Fruit fly (Drosophila melanogaster) whole organism, embryonic: ENCODE data around the gene Rnb.

Experiments
- Atf3 ChIP-seq: fragments of 200-800 bp; sonication (Bioruptor generic); optimal IDR thresholded peaks from 3 replicates; lab custom pipeline; 2016; ENCODE audit warnings: missing biosample characterization, missing genetic modification characterization
- CG10462 ChIP-seq: fragments of 200-800 bp; sonication (Bioruptor generic); optimal IDR thresholded peaks from 2 replicates; lab custom pipeline; 2016; ENCODE audit warnings: missing biosample characterization, missing genetic modification characterization
- CG12071 ChIP-seq: fragments of 200-800 bp; sonication (Bioruptor generic); optimal IDR thresholded peaks from 3 replicates; lab custom pipeline; 2018; ENCODE audit warnings: missing biosample characterization, mild to moderate bottlenecking, missing genetic modification characterization
- CG12299 ChIP-seq: fragments of 200-800 bp; sonication (Bioruptor generic); optimal IDR thresholded peaks from 2 replicates; lab custom pipeline; 2018; ENCODE audit warnings: missing biosample characterization, mild to moderate bottlenecking, missing genetic modification characterization
- CG13296 ChIP-seq: fragments of 200-800 bp; sonication (Bioruptor generic); optimal IDR thresholded peaks from 3 replicates; lab custom pipeline; 2018; ENCODE audit warnings: missing biosample characterization, mild to moderate bottlenecking, missing genetic modification characterization
- CG13624 ChIP-seq: fragments of 200-800 bp; sonication (Bioruptor generic); optimal IDR thresholded peaks from 2 replicates; lab custom pipeline; 2016; ENCODE audit warnings: missing biosample characterization, missing genetic modification characterization
- CG14710 ChIP-seq: fragments of 200-800 bp; sonication (Bioruptor generic); optimal IDR thresholded peaks from 3 replicates; lab custom pipeline; 2019; ENCODE audit warnings: missing biosample characterization, mild to moderate bottlenecking, missing genetic modification characterization, moderate library complexity
- CG15011 ChIP-seq: fragments of 200-800 bp; sonication (Bioruptor generic); optimal IDR thresholded peaks from 3 replicates; lab custom pipeline; 2018; ENCODE audit warnings: missing biosample characterization, mild to moderate bottlenecking, missing genetic modification characterization
- CG16813 ChIP-seq: fragments of 200-800 bp; sonication (Bioruptor generic); IDR thresholded peaks from 3 replicates; pipeline ENCODE4 v1.3.6; 2022; ENCODE audit warnings: missing biosample characterization, missing genetic modification characterization; ENCODE audit not compliant: partially characterized antibody
- CG17829 ChIP-seq: fragments of 200-800 bp; optimal IDR thresholded peaks from 2 replicates; lab custom pipeline; 2019; ENCODE audit warnings: missing biosample characterization, mild to moderate bottlenecking, missing genetic modification characterization, moderate library complexity
- CG18262 ChIP-seq: fragments of 200-800 bp; optimal IDR thresholded peaks from 3 replicates; lab custom pipeline; 2019; ENCODE audit warnings: missing biosample characterization, mild to moderate bottlenecking, missing genetic modification characterization, moderate library complexity
- CG2129 ChIP-seq: fragments of 200-800 bp; sonication (Bioruptor generic); IDR thresholded peaks from 2 replicates; pipeline ENCODE4 v1.3.6; 2022; ENCODE audit warnings: missing biosample characterization, missing genetic modification characterization; ENCODE audit not compliant: partially characterized antibody
- CG2712 ChIP-seq: fragments of 200-800 bp; optimal IDR thresholded peaks from 3 replicates; lab custom pipeline; 2019; ENCODE audit warnings: missing biosample characterization, mild to moderate bottlenecking, missing genetic modification characterization, moderate library complexity
- CG7963 ChIP-seq: fragments of 200-800 bp; sonication (Bioruptor generic); IDR thresholded peaks from 3 replicates; pipeline ENCODE4 v1.3.6; 2022; ENCODE audit warnings: missing biosample characterization, missing genetic modification characterization; ENCODE audit not compliant: partially characterized antibody
- Eip74EF ChIP-seq, 2 experiments: fragments of 200-800 bp in 1 of 2; fragments of >200 bp in 1 of 2; sonication (Bioruptor generic) in 1 of 2; optimal IDR thresholded peaks; 2 replicates each; lab custom pipeline; 2017 to 2019; ENCODE audit warnings: missing biosample characterization in 2 of 2, missing genetic modification characterization in 2 of 2, mild to moderate bottlenecking in 1 of 2, moderate library complexity in 1 of 2
- Ets65A ChIP-seq: fragments of 200-800 bp; sonication (Bioruptor generic); peaks from one replicate; lab custom pipeline; 2016; ENCODE audit warnings: missing biosample characterization, missing genetic modification characterization
- HHEX ChIP-seq: fragments of 200-800 bp; sonication (Bioruptor generic); optimal IDR thresholded peaks from 3 replicates; lab custom pipeline; 2017; ENCODE audit warnings: missing biosample characterization, mild to moderate bottlenecking, missing genetic modification characterization, missing genetic modification reagents
- Hmx ChIP-seq: fragments of 200-800 bp; sonication (Bioruptor generic); optimal IDR thresholded peaks from 2 replicates; lab custom pipeline; 2016; ENCODE audit warnings: missing biosample characterization, missing genetic modification characterization
- Hr78 ChIP-seq, 2 experiments: fragments of 200-800 bp in 1 of 2; fragments of >200 bp in 1 of 2; sonication (Bioruptor generic) in 1 of 2; optimal IDR thresholded peaks; 2 replicates each; lab custom pipeline; 2017 to 2019; ENCODE audit warnings: missing biosample characterization in 2 of 2, missing genetic modification characterization in 2 of 2, mild to moderate bottlenecking in 1 of 2, moderate library complexity in 1 of 2
- Meics ChIP-seq: fragments of 200-800 bp; sonication (Bioruptor generic); optimal IDR thresholded peaks from 2 replicates; lab custom pipeline; 2017; ENCODE audit warnings: missing biosample characterization, mild to moderate bottlenecking, missing genetic modification characterization
- Myb ChIP-seq: fragments of 200-800 bp; sonication (Bioruptor generic); optimal IDR thresholded peaks from 2 replicates; lab custom pipeline; 2016; ENCODE audit warnings: missing biosample characterization, missing genetic modification characterization
- NK7.1 ChIP-seq: fragments of 200-800 bp; sonication (Bioruptor generic); optimal IDR thresholded peaks from 3 replicates; lab custom pipeline; 2016; ENCODE audit warnings: missing biosample characterization, missing genetic modification characterization
- Rx ChIP-seq: fragments of 200-800 bp; sonication (Bioruptor generic); IDR thresholded peaks from 2 replicates; pipeline ENCODE4 v1.3.6; 2022; ENCODE audit warnings: missing biosample characterization, missing genetic modification characterization
- Side ChIP-seq: fragments of 200-800 bp; sonication (Bioruptor generic); optimal IDR thresholded peaks from 2 replicates; lab custom pipeline; 2016; ENCODE audit warnings: missing biosample characterization, missing genetic modification characterization
- Xbp1 ChIP-seq: fragments of 200-800 bp; sonication (Bioruptor generic); optimal IDR thresholded peaks from 3 replicates; lab custom pipeline; 2016; ENCODE audit warnings: missing biosample characterization, mild to moderate bottlenecking, missing genetic modification characterization
- Xrp1 ChIP-seq: fragments of 200-800 bp; sonication (Bioruptor generic); IDR thresholded peaks from 2 replicates; pipeline ENCODE4 v1.3.6; 2022; ENCODE audit warnings: missing biosample characterization, missing genetic modification characterization
- ara ChIP-seq: fragments of 200-800 bp; sonication (Bioruptor generic); IDR thresholded peaks from 2 replicates; pipeline ENCODE4 v1.3.6; 2022; ENCODE audit warnings: missing biosample characterization, missing genetic modification characterization
- bigmax ChIP-seq: fragments of 200-800 bp; sonication (Bioruptor generic); optimal IDR thresholded peaks from 2 replicates; lab custom pipeline; 2018; ENCODE audit warnings: missing biosample characterization, mild to moderate bottlenecking, missing genetic modification characterization
- chif ChIP-seq, 2 experiments: fragments of 200-800 bp; sonication (Bioruptor generic); optimal IDR thresholded peaks; 3 replicates each; lab custom pipeline; 2016; ENCODE audit warnings: missing biosample characterization in 2 of 2, missing genetic modification characterization in 2 of 2
- corto ChIP-seq: fragments of 200-800 bp; sonication (Bioruptor generic); optimal IDR thresholded peaks from 2 replicates; lab custom pipeline; 2016; ENCODE audit warnings: missing biosample characterization, mild to moderate bottlenecking, missing genetic modification characterization, moderate library complexity
- croc ChIP-seq: fragments of 200-800 bp; sonication (Bioruptor generic); conservative IDR thresholded peaks from 3 replicates; pipeline ENCODE4 v1.3.6; 2022; ENCODE audit warnings: missing biosample characterization, missing genetic modification characterization
- da ChIP-seq: fragments of 200-800 bp; sonication (Bioruptor generic); optimal IDR thresholded peaks from 2 replicates; lab custom pipeline; 2016; ENCODE audit warnings: missing biosample characterization, missing genetic modification characterization
- gsb-n ChIP-seq: fragments of 200-800 bp; sonication (Bioruptor generic); optimal IDR thresholded peaks from 3 replicates; lab custom pipeline; 2018; ENCODE audit warnings: missing biosample characterization, mild to moderate bottlenecking, missing genetic modification characterization
- hb ChIP-seq: fragments of 200-800 bp; sonication (Bioruptor generic); IDR thresholded peaks from 3 replicates; pipeline ENCODE4 v1.3.6; 2022; ENCODE audit warnings: missing biosample characterization, missing genetic modification characterization; ENCODE audit not compliant: partially characterized antibody
- hbn ChIP-seq: fragments of 200-800 bp; sonication (Bioruptor generic); IDR thresholded peaks from 2 replicates; pipeline ENCODE4 v1.3.6; 2022; ENCODE audit warnings: missing biosample characterization, missing genetic modification characterization; ENCODE audit not compliant: partially characterized antibody
- lab ChIP-seq: fragments of 200-800 bp; sonication (Bioruptor generic); optimal IDR thresholded peaks from 3 replicates; lab custom pipeline; 2017; ENCODE audit warnings: missing biosample characterization, missing genetic modification characterization, mild to moderate bottlenecking, moderate library complexity, missing genetic modification reagents
- nerfin-2 ChIP-seq: fragments of 200-800 bp; sonication (Bioruptor generic); IDR thresholded peaks from 2 replicates; pipeline ENCODE4 v1.3.6; 2022; ENCODE audit warnings: missing biosample characterization, missing genetic modification characterization; ENCODE audit not compliant: partially characterized antibody
- p53 ChIP-seq: fragments of 200-800 bp; sonication (Bioruptor generic); optimal IDR thresholded peaks from 2 replicates; lab custom pipeline; 2016; ENCODE audit warnings: missing biosample characterization, missing genetic modification characterization
- pfk ChIP-seq: fragments of 200-800 bp; sonication (Bioruptor generic); optimal IDR thresholded peaks from 2 replicates; lab custom pipeline; 2018; ENCODE audit warnings: missing biosample characterization, mild to moderate bottlenecking, missing genetic modification characterization, moderate library complexity
- row ChIP-seq: fragments of 200-800 bp; sonication (Bioruptor generic); IDR thresholded peaks from 3 replicates; pipeline ENCODE4 v1.3.6; 2022; ENCODE audit warnings: missing biosample characterization, missing genetic modification characterization
- sens-2 ChIP-seq: fragments of 200-800 bp; sonication (Bioruptor generic); IDR thresholded peaks from 2 replicates; pipeline ENCODE4 v1.3.6; 2022; ENCODE audit warnings: missing biosample characterization, missing genetic modification characterization
- sisA ChIP-seq: fragments of 200-800 bp; sonication (Bioruptor generic); IDR thresholded peaks from 2 replicates; pipeline ENCODE4 v1.3.6; 2022; ENCODE audit warnings: missing biosample characterization, missing genetic modification characterization
- tna ChIP-seq: fragments of 200-800 bp; sonication (Bioruptor generic); IDR thresholded peaks from 2 replicates; pipeline ENCODE4 v1.3.6; 2022; ENCODE audit warnings: missing biosample characterization, missing genetic modification characterization; ENCODE audit not compliant: partially characterized antibody
- unc-4 ChIP-seq: fragments of 200-800 bp; sonication (Bioruptor generic); IDR thresholded peaks from 2 replicates; pipeline ENCODE4 v1.3.6; 2022; ENCODE audit warnings: missing biosample characterization, missing genetic modification characterization; ENCODE audit not compliant: partially characterized antibody
- wdn ChIP-seq: fragments of 200-800 bp; sonication (Bioruptor generic); IDR thresholded peaks from 2 replicates; pipeline ENCODE4 v1.3.6; 2022; ENCODE audit warnings: missing biosample characterization, missing genetic modification characterization
- zfh1 ChIP-seq: fragments of 200-800 bp; sonication (Bioruptor generic); IDR thresholded peaks from 3 replicates; pipeline ENCODE4 v1.3.6; 2022; ENCODE audit warnings: missing biosample characterization, missing genetic modification characterization
- zfh2 ChIP-seq: fragments of 200-800 bp; sonication (Bioruptor generic); optimal IDR thresholded peaks from 2 replicates; lab custom pipeline; 2016; ENCODE audit warnings: missing biosample characterization, missing genetic modification characterization

Rnb gene

DNA sequence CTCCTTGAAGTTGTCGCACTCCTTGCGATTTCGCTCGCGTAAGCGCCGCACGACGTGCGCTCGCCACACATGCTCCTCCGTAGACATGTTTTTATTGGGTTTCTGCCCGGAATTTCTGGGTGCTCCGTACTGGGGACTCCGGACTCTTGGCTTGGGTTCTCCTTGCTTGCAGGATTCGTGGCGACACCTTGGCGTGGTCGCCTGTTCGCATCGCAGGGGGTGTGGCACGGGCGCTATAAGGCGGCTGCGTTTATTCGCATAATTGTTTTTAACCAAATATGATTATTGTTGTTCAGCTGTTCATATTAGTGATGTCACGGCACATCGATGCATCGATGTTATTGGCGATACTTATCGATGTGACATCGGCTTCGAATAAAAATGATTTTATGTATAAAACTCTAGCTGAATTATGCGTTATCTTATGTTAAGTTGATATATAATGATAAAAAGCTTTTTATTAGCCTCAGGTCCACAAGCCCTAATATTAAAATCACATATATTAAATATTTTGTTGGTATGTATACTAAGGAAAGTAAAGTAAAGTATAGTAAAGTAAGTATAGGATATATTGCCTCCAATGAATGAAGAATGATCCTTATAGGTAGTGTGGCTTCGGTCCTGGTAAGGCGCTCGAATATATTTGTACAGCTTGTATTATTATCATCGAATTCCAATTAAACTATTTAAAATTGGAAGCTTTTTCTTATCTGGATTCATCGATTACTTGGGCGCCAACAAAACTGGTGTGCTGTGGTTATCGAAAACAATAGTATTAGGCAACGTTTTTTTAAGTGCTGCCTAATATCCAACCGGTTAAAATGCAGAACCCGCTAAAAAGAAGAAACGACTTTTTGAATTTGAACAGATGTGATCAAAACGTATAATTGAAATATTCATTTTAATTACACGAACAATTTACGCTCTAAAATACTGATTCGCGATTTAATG, 35.9 kb upstream of the Rnb start, which contains the start of gene Atg16 (continued):
- TF ChIP-seq zfh2 (no peak), da (GFP tag; lab: Kevin White, UChicago) (no peak), hb (GFP tag; lab: Robert Waterston, UW) (peak; percentile 94), tna (GFP tag; lab: Robert Waterston, UW) (peak; percentile 80), zfh1 (GFP tag; lab: Robert Waterston, UW) (no peak), nerfin-2 (GFP tag; lab: Robert Waterston, UW) (peak; percentile 87), corto (GFP tag; lab: Kevin White, UChicago) (peak; percentile 19), sens-2 (GFP tag; lab: Robert Waterston, UW) (no peak), p53 (GFP tag; lab: Kevin White, UChicago) (no peak), NK7.1 (GFP tag; lab: Kevin White, UChicago) (no peak), Myb (GFP tag; lab: Kevin White, UChicago) (peak; percentile 90), CG2712 (no peak), CG10462 (GFP tag; lab: Kevin White, UChicago) (no peak), Side (no peak), wdn (GFP tag; lab: Robert Waterston, UW) (no peak), CG2129 (GFP tag; lab: Robert Waterston, UW) (peak; percentile 85), Ets65A (GFP tag; lab: Kevin White, UChicago) (peak; percentile 68)

DNA sequence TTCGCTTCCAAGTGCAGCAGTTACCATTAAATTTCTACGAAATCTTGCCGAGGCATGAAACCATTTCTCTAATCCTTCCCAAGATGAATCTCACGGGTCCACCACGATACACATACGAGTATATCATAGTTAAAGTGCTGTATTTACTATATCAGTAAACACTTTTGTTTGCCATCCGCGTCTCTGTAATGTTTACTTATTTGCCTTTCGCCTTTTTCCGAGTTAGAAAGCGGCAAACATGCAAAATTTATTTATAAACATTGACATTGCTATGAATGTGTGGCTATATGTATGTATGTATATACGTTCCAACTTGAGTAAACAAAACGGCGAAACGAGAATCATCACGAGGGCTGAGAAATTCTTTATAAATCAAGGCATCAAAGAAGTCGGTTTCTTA, 31.8 kb upstream of the Rnb start:
- no peak for TF ChIP-seq hbn
- TF ChIP-seq gsb-n (tag; lab: Kevin White, UChicago), result peak; percentile 51
- TF ChIP-seq ara, result peak; percentile 42; the same call in 1 of the 2 replicates
- no peak for TF ChIP-seq Xbp1
- TF ChIP-seq CG7963 (GFP tag; lab: Robert Waterston, UW), result no peak
- TF ChIP-seq Rx (GFP tag; lab: Robert Waterston, UW), result no peak
- peak; percentile 30 for TF ChIP-seq CG17829
- no peak for TF ChIP-seq CG13296 (GFP tag; lab: Kevin White, UChicago)
- TF ChIP-seq bigmax (GFP tag; lab: Kevin White, UChicago), result peak; percentile 31
- peak; percentile 62 for TF ChIP-seq lab (GFP tag; lab: Kevin White, UChicago)
- no peak for TF ChIP-seq CG13624 (GFP tag; lab: Kevin White, UChicago)
- TF ChIP-seq pfk (GFP tag; lab: Kevin White, UChicago), result peak; percentile 46
- no peak for TF ChIP-seq unc-4 (GFP tag; lab: Robert Waterston, UW)
- no peak for TF ChIP-seq croc (GFP tag; lab: Robert Waterston, UW)
- TF ChIP-seq row (GFP tag; lab: Robert Waterston, UW), result no peak
- no peak for TF ChIP-seq sisA (GFP tag; lab: Robert Waterston, UW)
- TF ChIP-seq zfh1 (GFP tag; lab: Robert Waterston, UW), result peak; percentile 51; the same call in 2 of the 3 replicates
- TF ChIP-seq chif (GFP tag; optimal IDR thresholded peaks at IDR 0.05; lab: Kevin White, UChicago), result peak in 1 of 2 experiments; percentile 16
- peak; percentile 43 for TF ChIP-seq HHEX (GFP tag; lab: Kevin White, UChicago)
- no peak for TF ChIP-seq CG16813
- peak; percentile 82 for TF ChIP-seq CG14710
- TF ChIP-seq CG12299 (tag; lab: Kevin White, UChicago), result peak; percentile 14
- TF ChIP-seq Xrp1 (GFP tag; lab: Robert Waterston, UW), result peak; percentile 69
- TF ChIP-seq CG12071 (GFP tag; lab: Kevin White, UChicago), result peak; percentile 62
- no peak for TF ChIP-seq Hmx
- no peak for TF ChIP-seq Atf3 (GFP tag; lab: Kevin White, UChicago)
- peak; percentile 40 for TF ChIP-seq CG15011 (GFP tag; lab: Kevin White, UChicago)
- TF ChIP-seq Hr78 (GFP tag; optimal IDR thresholded peaks at IDR 0.05; lab: Kevin White, UChicago), result no peak
- TF ChIP-seq CG18262 (tag; lab: Kevin White, UChicago), result peak; percentile 66
- peak; percentile 19 for TF ChIP-seq Meics
- TF ChIP-seq Eip74EF (GFP tag; optimal IDR thresholded peaks at IDR 0.05; lab: Kevin White, UChicago), result peak in 1 of 2 experiments; percentile 37
